Fruit fly (Drosophila melanogaster) whole organism, embryonic: ENCODE results near the gene RtcB.

Experiments used
- CG13894 ChIP-seq: fragments of 200-800 bp; sonication (Bioruptor generic); optimal IDR thresholded peaks from 3 replicates; lab custom pipeline; 2018; ENCODE audit warnings: missing biosample characterization, mild to moderate bottlenecking, missing genetic modification characterization, moderate library complexity
- CG17829 ChIP-seq: fragments of 200-800 bp; optimal IDR thresholded peaks from 2 replicates; lab custom pipeline; 2019; ENCODE audit warnings: missing biosample characterization, mild to moderate bottlenecking, missing genetic modification characterization, moderate library complexity
- CG3995 ChIP-seq: fragments of 200-800 bp; sonication (Bioruptor generic); optimal IDR thresholded peaks from 3 replicates; lab custom pipeline; 2016; ENCODE audit warnings: missing biosample characterization, missing genetic modification characterization
- CG9437 ChIP-seq: fragments of 200-800 bp; sonication (Bioruptor generic); optimal IDR thresholded peaks from 2 replicates; lab custom pipeline; 2018; ENCODE audit warnings: missing biosample characterization, mild to moderate bottlenecking, missing genetic modification characterization
- Mad ChIP-seq: fragments of 200-800 bp; sonication (Bioruptor generic); optimal IDR thresholded peaks from 2 replicates; lab custom pipeline; 2016; ENCODE audit warnings: missing biosample characterization, missing genetic modification characterization
- mirr ChIP-seq: fragments of 200-800 bp; sonication (Bioruptor generic); optimal IDR thresholded peaks from 3 replicates; lab custom pipeline; 2018; ENCODE audit warnings: missing biosample characterization, mild to moderate bottlenecking, missing genetic modification characterization
- usp ChIP-seq: fragments of >200 bp; optimal IDR thresholded peaks from 2 replicates; lab custom pipeline; 2017; ENCODE audit warnings: missing biosample characterization, missing genetic modification characterization

DNA sequence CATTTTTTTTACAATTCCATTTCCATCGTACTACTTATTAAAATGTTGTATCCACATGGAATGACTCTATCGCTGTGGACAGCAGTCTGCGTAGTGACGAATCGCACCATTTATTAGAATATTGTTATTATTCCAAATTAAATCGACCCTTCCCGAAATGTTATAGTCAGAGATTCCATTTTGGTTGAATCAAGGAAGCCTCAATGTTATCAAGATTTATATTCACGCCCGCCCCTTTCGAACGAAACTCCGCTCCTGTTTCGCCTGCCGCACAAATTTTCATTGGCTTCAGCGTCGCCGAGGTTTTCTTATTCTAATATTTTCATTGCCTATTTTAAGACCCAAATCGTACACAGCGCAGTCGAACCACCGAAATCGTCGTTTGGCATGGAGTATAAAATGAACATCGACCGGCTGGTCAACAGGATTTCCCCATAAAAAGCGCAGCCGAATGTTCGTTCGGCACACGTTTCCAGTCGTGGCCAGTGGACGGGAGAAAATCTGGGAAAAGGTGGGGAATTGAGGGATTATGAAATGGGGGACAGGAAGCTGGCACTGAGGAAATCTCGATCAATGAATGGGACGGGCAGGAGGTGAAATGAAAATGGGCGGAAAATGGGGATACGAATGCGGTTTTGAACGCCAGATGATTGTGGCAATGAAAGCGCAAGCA, 24.6 kb upstream of the RtcB start:
- TF ChIP-seq CG17829 (no peak), mirr (GFP tag; lab: Kevin White, UChicago) (no peak), Mad (GFP tag; lab: Kevin White, UChicago) (no peak), CG9437 (GFP tag; lab: Kevin White, UChicago) (no peak), CG13894 (tag; lab: Kevin White, UChicago) (no peak), usp (GFP tag; lab: Kevin White, UChicago) (no peak), CG3995 (GFP tag; lab: Kevin White, UChicago) (no peak)
